Fruit fly (Drosophila melanogaster) whole organism: ENCODE results near the gene CG6650.

Source experiments
- CG8478 ChIP-seq: fragments of >200 bp; optimal IDR thresholded peaks from 2 replicates; lab custom pipeline; 2018; ENCODE audit warnings: inconsistent platforms
- Dll ChIP-seq: fragments of >200 bp; optimal IDR thresholded peaks from 2 replicates; lab custom pipeline; 2017
- EcR ChIP-seq, 2 experiments: fragments of >200 bp; optimal IDR thresholded peaks; 2 replicates each; lab custom pipeline; 2017; ENCODE audit warnings: missing biosample characterization in 2 of 2, missing genetic modification characterization in 2 of 2, missing genetic modification reagents in 2 of 2
- pan ChIP-seq: fragments of >200 bp; optimal IDR thresholded peaks from 2 replicates; lab custom pipeline; 2017
- psq ChIP-seq: fragments of >200 bp; optimal IDR thresholded peaks from 2 replicates; lab custom pipeline; 2017
- usp ChIP-seq: fragments of >200 bp; optimal IDR thresholded peaks from 2 replicates; lab custom pipeline; 2017; ENCODE audit warnings: missing biosample characterization, missing genetic modification characterization, mixed read lengths

The CG6650 gene

dm6 chr3L:14062702-14063101 lies 31.5 kb downstream of the CG6650 start:
- TF ChIP-seq pan (lab: Kevin White, UChicago) (no peak), Dll (no peak), psq (lab: Kevin White, UChicago) (no peak), usp (GFP tag; lab: Kevin White, UChicago) (no peak), EcR (GFP tag; optimal IDR thresholded peaks at IDR 0.05; lab: Kevin White, UChicago) (no peak), CG8478 (lab: Kevin White, UChicago) (no peak)

dm6 chr3L:14063241-14064064 lies 32.2 kb downstream of the CG6650 start:
- no peak for TF ChIP-seq pan (lab: Kevin White, UChicago)
- TF ChIP-seq Dll = no peak
- TF ChIP-seq EcR (GFP tag; optimal IDR thresholded peaks at IDR 0.05; lab: Kevin White, UChicago) = no peak
- TF ChIP-seq CG8478 (lab: Kevin White, UChicago) = no peak
- TF ChIP-seq usp (GFP tag; lab: Kevin White, UChicago) = no peak
- TF ChIP-seq psq (lab: Kevin White, UChicago) = no peak

dm6 chr3L:14064065-14064414 lies 32.8 kb downstream of the CG6650 start:
- TF ChIP-seq usp (GFP tag; lab: Kevin White, UChicago) (no peak), EcR (GFP tag; optimal IDR thresholded peaks at IDR 0.05; lab: Kevin White, UChicago) (no peak), psq (lab: Kevin White, UChicago) (no peak)

dm6 chr3L:14071621-14072020 lies 40.4 kb downstream of the CG6650 start, which contains the start of gene Pex1:
Gene Pex1 (plus strand): TSS chr3L:14071892.
- TF ChIP-seq psq (lab: Kevin White, UChicago) (no peak), pan (lab: Kevin White, UChicago) (no peak), usp (GFP tag; lab: Kevin White, UChicago) (no peak), EcR (GFP tag; optimal IDR thresholded peaks at IDR 0.05; lab: Kevin White, UChicago) (no peak), Dll (no peak), CG8478 (lab: Kevin White, UChicago) (no peak)

- TF ChIP-seq CG8478 (lab: Kevin White, UChicago) (no peak), psq (lab: Kevin White, UChicago) (no peak), EcR (GFP tag; optimal IDR thresholded peaks at IDR 0.05; lab: Kevin White, UChicago) (no peak), Dll (no peak), pan (lab: Kevin White, UChicago) (no peak), usp (GFP tag; lab: Kevin White, UChicago) (no peak)
These were observed 44.2 kb downstream of the CG6650 start, which contains the start of gene btl for dm6 chr3L:14075472-14075871. Gene btl (plus strand): TSS chr3L:14075772.

dm6 chr3L:14076559-14076958 lies 45.3 kb downstream of the CG6650 start:
- TF ChIP-seq pan (lab: Kevin White, UChicago) (no peak), psq (lab: Kevin White, UChicago) (no peak), EcR (GFP tag; optimal IDR thresholded peaks at IDR 0.05; lab: Kevin White, UChicago) (no peak), CG8478 (lab: Kevin White, UChicago) (no peak), usp (GFP tag; lab: Kevin White, UChicago) (no peak), Dll (no peak)

dm6 chr3L:14078227-14078626 lies 47.0 kb downstream of the CG6650 start:
- no peak for TF ChIP-seq EcR (GFP tag; optimal IDR thresholded peaks at IDR 0.05; lab: Kevin White, UChicago)
- no peak for TF ChIP-seq CG8478 (lab: Kevin White, UChicago)
- no peak for TF ChIP-seq pan (lab: Kevin White, UChicago)
- TF ChIP-seq Dll = no peak
- no peak for TF ChIP-seq psq (lab: Kevin White, UChicago)
- no peak for TF ChIP-seq usp (GFP tag; lab: Kevin White, UChicago)

dm6 chr3L:14079224-14079623 lies 48.0 kb downstream of the CG6650 start:
- TF ChIP-seq CG8478 (lab: Kevin White, UChicago) (no peak), usp (GFP tag; lab: Kevin White, UChicago) (no peak), pan (lab: Kevin White, UChicago) (no peak), Dll (no peak), psq (lab: Kevin White, UChicago) (no peak), EcR (GFP tag; optimal IDR thresholded peaks at IDR 0.05; lab: Kevin White, UChicago) (no peak)

- TF ChIP-seq usp (GFP tag; lab: Kevin White, UChicago) = no peak
- TF ChIP-seq psq (lab: Kevin White, UChicago) = no peak
- no peak for TF ChIP-seq Dll
- TF ChIP-seq EcR (GFP tag; optimal IDR thresholded peaks at IDR 0.05; lab: Kevin White, UChicago) = no peak
- no peak for TF ChIP-seq CG8478 (lab: Kevin White, UChicago)
- no peak for TF ChIP-seq pan (lab: Kevin White, UChicago)
These were observed 52.0 kb downstream of the CG6650 start, which contains the start of gene CG8100 for dm6 chr3L:14083283-14083682. Gene CG8100 (plus strand): TSS chr3L:14083615.
